Worm (Caenorhabditis elegans) whole organism, late embryonic: ENCODE measurements around the gene C44B12.6.

ENCODE experiments used
- K09A11.1 ChIP-seq: sonication (generic microtip); optimal IDR thresholded peaks from 2 replicates; lab custom pipeline; 2017; ENCODE audit warnings: antibody characterized with exemption, mild to moderate bottlenecking, missing genetic modification characterization, missing compliant biosample characterization; ENCODE audit not compliant: insufficient read depth
- nfya-1 ChIP-seq: sonication (generic microtip); optimal IDR thresholded peaks from 2 replicates; lab custom pipeline; 2017; ENCODE audit warnings: missing genetic modification characterization, mild to moderate bottlenecking, missing compliant biosample characterization, antibody characterized with exemption, moderate library complexity
- npax-4 ChIP-seq: sonication (generic microtip); optimal IDR thresholded peaks from 2 replicates; lab custom pipeline; 2016; ENCODE audit warnings: missing genetic modification characterization, missing compliant biosample characterization
- pha-4 ChIP-seq: fragments of 150-350 bp; optimal IDR thresholded peaks from 2 replicates; lab custom pipeline; 2018; ENCODE audit warnings: missing biosample characterization, missing genetic modification reagents, missing genetic modification characterization
- ref-2 ChIP-seq: sonication (generic microtip); optimal IDR thresholded peaks from 2 replicates; lab custom pipeline; 2016; ENCODE audit warnings: missing genetic modification characterization, missing compliant biosample characterization
- sdc-2 ChIP-seq: sonication (generic microtip); optimal IDR thresholded peaks from 2 replicates; lab custom pipeline; 2016; ENCODE audit warnings: missing genotype, missing genetic modification characterization, missing compliant biosample characterization

DNA sequence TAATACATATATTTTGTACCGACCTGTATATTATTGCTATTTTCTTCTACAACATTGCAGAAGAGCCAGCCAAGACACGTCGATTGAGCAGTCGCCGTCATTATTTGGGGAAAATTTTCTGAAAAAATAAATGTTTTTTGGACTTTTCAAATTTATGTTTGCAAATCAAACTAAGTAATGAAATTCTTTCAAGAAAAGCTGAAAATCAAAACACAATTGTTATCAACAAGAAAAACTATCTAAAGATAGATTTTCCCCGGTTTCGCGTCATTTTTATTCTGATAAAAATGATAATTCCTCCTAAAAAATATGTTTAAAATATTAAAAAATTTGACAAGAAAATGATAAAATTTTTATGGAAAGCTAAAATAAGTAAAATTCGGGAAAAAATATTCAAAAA, 21.4 kb upstream of the C44B12.6 start, which contains the start of gene C50A2.3:
- no peak for TF ChIP-seq K09A11.1 (tag; lab: Kevin White, UChicago)
- no peak for TF ChIP-seq sdc-2
- no peak for TF ChIP-seq ref-2
- TF ChIP-seq nfya-1 (tag; lab: Kevin White, UChicago): no peak
- no peak for TF ChIP-seq npax-4
- TF ChIP-seq pha-4 (tag; lab: Kevin White, UChicago): no peak
